Worm (Caenorhabditis elegans) whole organism, late embryonic: ENCODE data around the gene gop-2.

Experiments used
- ceh-31 ChIP-seq: sonication (generic microtip); optimal IDR thresholded peaks from 2 replicates; lab custom pipeline; 2016; ENCODE audit warnings: missing genetic modification characterization, missing compliant biosample characterization
- che-1 ChIP-seq: sonication (generic microtip); optimal IDR thresholded peaks from 2 replicates; lab custom pipeline; 2016; ENCODE audit warnings: mild to moderate bottlenecking, missing genetic modification characterization, missing compliant biosample characterization
- dmd-4 ChIP-seq: sonication (generic microtip); optimal IDR thresholded peaks from 2 replicates; lab custom pipeline; 2016; ENCODE audit warnings: borderline replicate concordance, missing genetic modification characterization, missing compliant biosample characterization
- lim-6 ChIP-seq: sonication (generic microtip); optimal IDR thresholded peaks from 2 replicates; lab custom pipeline; 2016; ENCODE audit warnings: missing genetic modification characterization, missing compliant biosample characterization
- madf-2 ChIP-seq: sonication (generic microtip); optimal IDR thresholded peaks from 2 replicates; lab custom pipeline; 2017; ENCODE audit warnings: missing genetic modification characterization, missing compliant biosample characterization
- nfya-1 ChIP-seq: sonication (generic microtip); optimal IDR thresholded peaks from 2 replicates; lab custom pipeline; 2017; ENCODE audit warnings: missing genetic modification characterization, mild to moderate bottlenecking, missing compliant biosample characterization, antibody characterized with exemption, moderate library complexity
- pha-4 ChIP-seq: fragments of 150-350 bp; optimal IDR thresholded peaks from 2 replicates; lab custom pipeline; 2018; ENCODE audit warnings: missing biosample characterization, missing genetic modification reagents, missing genetic modification characterization
- pqm-1 ChIP-seq: sonication (generic microtip); optimal IDR thresholded peaks from 2 replicates; lab custom pipeline; 2016; ENCODE audit warnings: missing genetic modification characterization, missing compliant biosample characterization
- rnt-1 ChIP-seq: sonication (generic microtip); optimal IDR thresholded peaks from 2 replicates; lab custom pipeline; 2016; ENCODE audit warnings: missing genetic modification characterization, missing compliant biosample characterization
- unc-3 ChIP-seq, 2 experiments: fragments of 200-800 bp in 1 of 2; sonication (Bioruptor generic) in 1 of 2; sonication (generic microtip) in 1 of 2; conservative IDR thresholded peaks in 1 of 2; optimal IDR thresholded peaks in 1 of 2; 2 replicates each; pipeline versions ENCODE4 v1.3.6 to Lab custom; 2016 to 2022; ENCODE audit warnings: missing compliant biosample characterization in 2 of 2, missing genetic modification characterization in 2 of 2, missing genetic modification reagents in 1 of 2
- ztf-16 ChIP-seq: sonication (generic microtip); optimal IDR thresholded peaks from 2 replicates; lab custom pipeline; 2017; ENCODE audit warnings: missing genetic modification characterization, missing compliant biosample characterization

DNA sequence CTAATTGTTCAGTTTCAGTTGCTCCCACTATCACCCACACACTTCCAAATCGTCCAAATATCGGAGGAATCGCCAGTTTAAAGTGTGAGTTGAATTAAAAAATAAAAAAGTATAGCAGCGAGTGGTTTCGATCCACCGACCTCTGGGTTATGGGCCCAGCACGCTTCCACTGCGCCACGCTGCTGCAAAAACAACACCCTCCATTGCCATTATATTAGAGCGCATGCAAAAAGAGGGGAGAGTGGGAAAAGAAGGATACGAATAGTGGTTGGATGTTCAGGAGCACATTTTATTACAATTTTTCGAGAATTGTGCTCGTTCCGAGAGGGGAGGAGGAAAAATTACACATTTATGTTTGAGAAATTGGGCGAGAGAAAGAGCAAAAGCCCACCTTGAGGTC lies 36.0 kb downstream of the gop-2 start:
- peak; percentile 81 for TF ChIP-seq pqm-1 (tag; lab: Kevin White, UChicago)
- TF ChIP-seq ceh-31: peak; percentile 57
- peak; percentile 81 for TF ChIP-seq ztf-16 (tag; lab: Kevin White, UChicago)
- TF ChIP-seq rnt-1 (tag; lab: Kevin White, UChicago): peak; percentile 82
- TF ChIP-seq pha-4 (tag; lab: Kevin White, UChicago): no peak
- peak; percentile 77 for TF ChIP-seq madf-2 (tag; lab: Kevin White, UChicago)
- TF ChIP-seq che-1 (tag; lab: Kevin White, UChicago): peak; percentile 90
- TF ChIP-seq nfya-1 (tag; lab: Kevin White, UChicago): peak; percentile 68
- TF ChIP-seq dmd-4 (tag; lab: Kevin White, UChicago): peak; percentile 73
- TF ChIP-seq unc-3 (GFP tag; conservative IDR thresholded peaks at IDR 0.05; lab: Robert Waterston, UW): peak; percentile 82
- TF ChIP-seq unc-3 (tag; optimal IDR thresholded peaks at IDR 0.05; lab: Kevin White, UChicago): peak; percentile 78
- TF ChIP-seq lim-6: peak; percentile 22
